Worm (Caenorhabditis elegans): ENCODE data around the gene sri-70.

DNA sequence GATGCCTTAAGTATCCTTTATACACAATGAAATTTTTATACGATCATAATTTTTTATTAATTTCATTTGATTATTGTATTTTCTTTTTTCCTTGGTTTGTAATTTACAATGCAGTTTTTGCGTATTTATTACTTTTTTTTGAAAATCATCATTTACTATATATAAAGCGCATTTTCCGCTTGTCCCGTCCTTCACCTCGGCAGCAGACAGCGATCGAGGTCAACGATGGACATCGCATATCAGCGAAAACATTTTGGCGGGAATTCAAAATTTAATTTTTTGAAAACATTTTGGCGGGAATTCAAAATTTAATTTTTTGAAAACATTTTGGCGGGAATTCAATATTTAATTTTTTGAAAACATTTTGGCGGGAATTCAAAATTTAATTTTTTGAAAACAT lies 5.1 kb downstream of the sri-70 start:
- no peak for TF ChIP-seq elt-3 (tag; optimal IDR thresholded peaks at IDR 0.05)
- no peak for TF ChIP-seq sma-3 (GFP tag; optimal IDR thresholded peaks at IDR 0.05)

Measured in whole organism, L2 larva.